Fruit fly (Drosophila melanogaster): ENCODE results near the gene pb.

The pb gene

DNA sequence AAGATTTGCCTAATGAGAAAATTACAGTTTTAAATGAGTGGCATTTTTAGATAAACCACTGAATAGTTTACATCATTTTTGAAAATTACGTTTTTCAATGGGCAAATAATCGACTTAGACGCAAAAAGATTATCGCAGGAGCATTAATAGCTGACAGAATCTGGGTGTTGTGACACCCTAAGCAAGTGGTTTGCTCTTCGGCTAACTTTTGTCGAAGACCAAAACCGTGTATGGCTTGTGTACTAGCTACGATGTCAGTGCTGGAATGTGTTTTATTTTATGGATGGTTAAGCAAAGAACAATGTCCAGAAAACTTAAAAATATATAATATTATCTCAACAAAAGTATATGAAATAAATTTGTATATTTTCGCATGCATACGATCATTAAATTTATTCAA lies 33.0 kb downstream of the pb start (continued):
- TF ChIP-seq fd102C (GFP tag; optimal IDR thresholded peaks at IDR 0.05) = no peak
- TF ChIP-seq Sox100B (GFP tag; optimal IDR thresholded peaks at IDR 0.05) = no peak
- no peak for TF ChIP-seq kay (GFP tag; optimal IDR thresholded peaks at IDR 0.05)
- 0 out of 2 replicates have a peak, but pooled peaks have one; percentile 24 for TF ChIP-seq hbn (GFP tag; IDR thresholded peaks at IDR 0.05; ENCODE audit: partially characterized antibody)
- no peak for TF ChIP-seq CG3726 (GFP tag; IDR thresholded peaks at IDR 0.05)
- no peak for TF ChIP-seq CG6254 (GFP tag; optimal IDR thresholded peaks at IDR 0.05)
- no peak for TF ChIP-seq ara (GFP tag; IDR thresholded peaks at IDR 0.05)
- no peak for TF ChIP-seq cas (GFP tag; IDR thresholded peaks at IDR 0.05)
- no peak for TF ChIP-seq CG8924 (tag; optimal IDR thresholded peaks at IDR 0.05)
- TF ChIP-seq CG17912 (GFP tag; optimal IDR thresholded peaks at IDR 0.05) = no peak
- no peak for TF ChIP-seq CG16779 (GFP tag; IDR thresholded peaks at IDR 0.05)
- no peak for TF ChIP-seq phol (tag; optimal IDR thresholded peaks at IDR 0.05)
- TF ChIP-seq CG18619 (GFP tag; optimal IDR thresholded peaks at IDR 0.05) = no peak
- TF ChIP-seq bab2 (GFP tag; optimal IDR thresholded peaks at IDR 0.05) = no peak
- no peak for TF ChIP-seq cwo (GFP tag; optimal IDR thresholded peaks at IDR 0.05)
- TF ChIP-seq Hand (GFP tag; optimal IDR thresholded peaks at IDR 0.05) = no peak
- TF ChIP-seq E2f1 (GFP tag; IDR thresholded peaks at IDR 0.05) = no peak
- TF ChIP-seq CG17361 (GFP tag; IDR thresholded peaks at IDR 0.05) = 0 out of 3 replicates have a peak, but pooled peaks have one; percentile 22
- TF ChIP-seq jumu (GFP tag; optimal IDR thresholded peaks at IDR 0.05) = no peak
- no peak for TF ChIP-seq CG8359 (GFP tag; optimal IDR thresholded peaks at IDR 0.05; ENCODE audit: borderline replicate concordance)
- TF ChIP-seq pnt (GFP tag; optimal IDR thresholded peaks at IDR 0.05) = peak; percentile 6
- TF ChIP-seq fd3F (GFP tag; optimal IDR thresholded peaks at IDR 0.05) = no peak
- no peak for TF ChIP-seq usp (GFP tag; optimal IDR thresholded peaks at IDR 0.05)
- TF ChIP-seq rib (GFP tag; IDR thresholded peaks at IDR 0.05) = no peak
- no peak for TF ChIP-seq ttk (GFP tag; IDR thresholded peaks at IDR 0.05)
- TF ChIP-seq ERR (GFP tag; optimal IDR thresholded peaks at IDR 0.05) = no peak

DNA sequence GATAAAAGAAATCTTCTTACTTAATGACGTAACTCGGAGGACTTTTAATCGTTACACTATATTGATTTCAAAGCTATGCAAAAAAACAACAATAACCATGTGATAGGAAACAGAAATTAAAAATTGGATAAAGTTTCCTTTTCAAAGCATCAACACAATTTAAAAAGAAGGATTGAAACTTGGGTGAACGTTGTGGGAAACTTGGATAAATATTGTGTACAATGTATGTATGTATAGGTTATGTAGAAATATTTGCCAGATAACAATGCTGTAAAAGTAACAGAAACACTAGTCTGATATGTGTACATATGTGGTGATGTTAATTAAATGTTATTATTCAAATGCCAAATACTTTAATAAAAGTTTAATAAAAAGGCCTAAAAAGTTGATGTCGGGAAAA lies 35.5 kb downstream of the pb start:
- TF ChIP-seq CTCF (GFP tag; optimal IDR thresholded peaks at IDR 0.05) (peak; percentile 82), CG16813 (GFP tag; IDR thresholded peaks at IDR 0.05; ENCODE audit: partially characterized antibody) (peak; percentile 21; the same call in 1 of the 3 replicates), CG18011 (GFP tag; optimal IDR thresholded peaks at IDR 0.05) (peak; percentile 86), Fer2 (tag; optimal IDR thresholded peaks at IDR 0.05) (no peak), Hr3 (GFP tag; optimal IDR thresholded peaks at IDR 0.05) (no peak), Atf3 (GFP tag; optimal IDR thresholded peaks at IDR 0.05) (no peak), CG9609 (GFP tag; optimal IDR thresholded peaks at IDR 0.05) (no peak), Lhr (GFP tag; optimal IDR thresholded peaks at IDR 0.05) (peak; percentile 15), Jarid2 (GFP tag; optimal IDR thresholded peaks at IDR 0.05) (no peak), Abd-B (GFP tag; optimal IDR thresholded peaks at IDR 0.05) (no peak), stwl (tag; optimal IDR thresholded peaks at IDR 0.05) (peak; percentile 92), CG17359 (tag; optimal IDR thresholded peaks at IDR 0.05) (no peak), pita (GFP tag; optimal IDR thresholded peaks at IDR 0.05) (peak; percentile 74), CG1603 (tag; optimal IDR thresholded peaks at IDR 0.05) (peak; percentile 23), Dbx (GFP tag; IDR thresholded peaks at IDR 0.05) (no peak), Lpt (GFP tag; optimal IDR thresholded peaks at IDR 0.05) (no peak), CG6791 (GFP tag; IDR thresholded peaks at IDR 0.05; ENCODE audit: partially characterized antibody) (no peak), Asciz (GFP tag; optimal IDR thresholded peaks at IDR 0.05) (no peak), NK7.1 (GFP tag; optimal IDR thresholded peaks at IDR 0.05) (no peak), chm (GFP tag; IDR thresholded peaks at IDR 0.05) (no peak), mam (GFP tag; optimal IDR thresholded peaks at IDR 0.05) (no peak), Gsc (GFP tag; IDR thresholded peaks at IDR 0.05) (no peak), Myb (GFP tag; optimal IDR thresholded peaks at IDR 0.05) (peak; percentile 15), fd3F (GFP tag; optimal IDR thresholded peaks at IDR 0.05) (no peak), pb (GFP tag; optimal IDR thresholded peaks at IDR 0.05) (no peak), salm (tag; optimal IDR thresholded peaks at IDR 0.05) (no peak), sr (GFP tag; IDR thresholded peaks at IDR 0.05) (no peak), Camta (GFP tag; optimal IDR thresholded peaks at IDR 0.05) (no peak)

Measured in whole organism, embryonic.